Worm (Caenorhabditis elegans) whole organism, L1 larva: Measurements from ENCODE around the gene btb-22.

ENCODE experiments used
- C16A3.4 ChIP-seq: fragments of 150-350 bp; optimal IDR thresholded peaks from 2 replicates; lab custom pipeline; 2014; ENCODE audit warnings: missing biosample characterization, missing genetic modification characterization
- F16B12.6 ChIP-seq: fragments of 150-350 bp; optimal IDR thresholded peaks from 2 replicates; lab custom pipeline; 2014; ENCODE audit warnings: missing biosample characterization, missing genetic modification characterization
- alr-1 ChIP-seq: fragments of 200-800 bp; sonication (Bioruptor generic); optimal IDR thresholded peaks from 2 replicates; lab custom pipeline; 2018; ENCODE audit warnings: borderline replicate concordance, mild to moderate bottlenecking, missing genetic modification characterization, missing compliant biosample characterization
- aly-2 ChIP-seq: fragments of 150-350 bp; optimal IDR thresholded peaks from 2 replicates; lab custom pipeline; 2014; ENCODE audit warnings: missing biosample characterization, missing genetic modification characterization
- ama-1 ChIP-seq: fragments of 150-350 bp; optimal IDR thresholded peaks from 2 replicates; lab custom pipeline; 2014
- ceh-82 ChIP-seq, 3 experiments: fragments of 150-350 bp in 1 of 3; sonication (generic microtip) in 2 of 3; optimal IDR thresholded peaks; 2 replicates each; lab custom pipeline; 2014 to 2017; ENCODE audit warnings: missing biosample characterization in 3 of 3, missing genetic modification characterization in 3 of 3
- ceh-88 ChIP-seq: fragments of 200-800 bp; sonication (Bioruptor generic); IDR thresholded peaks from 2 replicates; pipeline ENCODE4 v1.3.6; 2022; ENCODE audit warnings: missing genetic modification characterization, missing compliant biosample characterization
- ces-1 ChIP-seq: fragments of 150-350 bp; optimal IDR thresholded peaks from 2 replicates; lab custom pipeline; 2014; ENCODE audit warnings: missing biosample characterization, missing genetic modification reagents, missing genetic modification characterization
- dpl-1 ChIP-seq, 3 experiments: fragments of 150-350 bp in 2 of 3; sonication (generic microtip) in 1 of 3; optimal IDR thresholded peaks; 2 replicates each; lab custom pipeline; 2014 to 2017; ENCODE audit warnings: missing biosample characterization in 3 of 3, missing genetic modification characterization in 3 of 3, missing genetic modification reagents in 3 of 3
- efl-1 ChIP-seq, 4 experiments: fragments of 150-350 bp; optimal IDR thresholded peaks in 3 of 4; peaks in 1 of 4; 1 replicate in 1 of 4; 2 replicates in 3 of 4; lab custom pipeline; 2014; ENCODE audit warnings: missing biosample characterization in 2 of 4, missing genetic modification characterization in 2 of 4, missing genetic modification reagents in 2 of 4
- egl-13 ChIP-seq: sonication (generic microtip); optimal IDR thresholded peaks from 2 replicates; lab custom pipeline; 2016; ENCODE audit warnings: missing genotype, missing genetic modification reagents, missing genetic modification characterization, missing compliant biosample characterization
- egl-27 ChIP-seq, 2 experiments: fragments of 150-350 bp in 1 of 2; sonication (generic microtip); optimal IDR thresholded peaks; 3 replicates each; lab custom pipeline; 2017 to 2018; ENCODE audit warnings: missing biosample characterization in 2 of 2, missing genetic modification characterization in 2 of 2, missing genetic modification reagents in 2 of 2
- ets-5 ChIP-seq: fragments of 200-800 bp; sonication (Bioruptor generic); IDR thresholded peaks from 2 replicates; pipeline ENCODE4 v1.3.6; 2022; ENCODE audit warnings: missing genetic modification characterization, missing compliant biosample characterization
- fos-1 ChIP-seq: fragments of 150-350 bp; optimal IDR thresholded peaks from 2 replicates; lab custom pipeline; 2014; ENCODE audit warnings: missing biosample characterization, missing genetic modification characterization
- hlh-17 ChIP-seq: fragments of 200-800 bp; sonication (Bioruptor generic); optimal IDR thresholded peaks from 2 replicates; lab custom pipeline; 2018; ENCODE audit warnings: missing genetic modification characterization, mild to moderate bottlenecking, missing compliant biosample characterization, moderate library complexity, borderline replicate concordance
- irx-1 ChIP-seq: sonication (generic microtip); optimal IDR thresholded peaks from 2 replicates; lab custom pipeline; 2016; ENCODE audit warnings: missing genetic modification characterization, missing compliant biosample characterization
- jun-1 ChIP-seq: fragments of 150-350 bp; optimal IDR thresholded peaks from 2 replicates; lab custom pipeline; 2014; ENCODE audit warnings: missing biosample characterization, missing genetic modification reagents, missing genetic modification characterization
- mab-9 ChIP-seq: fragments of 200-800 bp; sonication (Bioruptor generic); IDR thresholded peaks from 2 replicates; pipeline ENCODE4 v1.3.6; 2022; ENCODE audit warnings: missing genetic modification reagents, missing genetic modification characterization, missing compliant biosample characterization
- mdl-1 ChIP-seq, 2 experiments: fragments of 150-350 bp; optimal IDR thresholded peaks; 2 replicates each; lab custom pipeline; 2014 to 2017; ENCODE audit warnings: missing biosample characterization in 2 of 2, missing genetic modification characterization in 2 of 2, inconsistent platforms in 1 of 2
- mef-2 ChIP-seq: fragments of 150-350 bp; optimal IDR thresholded peaks from 2 replicates; lab custom pipeline; 2014; ENCODE audit warnings: missing biosample characterization, missing genetic modification characterization
- nhr-11 ChIP-seq: fragments of 150-350 bp; optimal IDR thresholded peaks from 2 replicates; lab custom pipeline; 2014; ENCODE audit warnings: missing biosample characterization, missing genetic modification characterization
- nhr-12 ChIP-seq: sonication (generic microtip); optimal IDR thresholded peaks from 2 replicates; lab custom pipeline; 2017; ENCODE audit warnings: missing biosample characterization, missing genetic modification characterization
- nhr-77 ChIP-seq: fragments of 150-350 bp; optimal IDR thresholded peaks from 2 replicates; lab custom pipeline; 2014; ENCODE audit warnings: missing biosample characterization, missing genetic modification characterization
- nhr-84 ChIP-seq: sonication (generic microtip); optimal IDR thresholded peaks from 2 replicates; lab custom pipeline; 2017; ENCODE audit warnings: missing biosample characterization, missing genetic modification characterization
- nhr-85 ChIP-seq: sonication (generic microtip); peaks from one replicate; lab custom pipeline; 2016; ENCODE audit warnings: missing genetic modification characterization, inconsistent platforms, missing compliant biosample characterization
- pag-3 ChIP-seq: sonication (generic microtip); optimal IDR thresholded peaks from 2 replicates; lab custom pipeline; 2017; ENCODE audit warnings: missing genetic modification characterization, mild to moderate bottlenecking, missing compliant biosample characterization, antibody characterized with exemption, borderline replicate concordance; ENCODE audit not compliant: insufficient read depth
- pax-3 ChIP-seq: fragments of 200-800 bp; sonication (Bioruptor generic); optimal IDR thresholded peaks from 2 replicates; lab custom pipeline; 2018; ENCODE audit warnings: mild to moderate bottlenecking, missing genetic modification characterization, moderate library complexity, missing compliant biosample characterization
- rnt-1 ChIP-seq: sonication (generic microtip); optimal IDR thresholded peaks from 2 replicates; lab custom pipeline; 2016; ENCODE audit warnings: mild to moderate bottlenecking, missing genetic modification characterization, moderate library complexity, missing compliant biosample characterization
- skn-1 ChIP-seq: fragments of 150-350 bp; optimal IDR thresholded peaks from 2 replicates; lab custom pipeline; 2014; ENCODE audit warnings: missing biosample characterization, missing genetic modification characterization
- sptf-1 ChIP-seq: fragments of 150-350 bp; optimal IDR thresholded peaks from 2 replicates; lab custom pipeline; 2014; ENCODE audit warnings: missing biosample characterization, missing genetic modification characterization
- swsn-7 ChIP-seq: sonication (generic microtip); optimal IDR thresholded peaks from 2 replicates; lab custom pipeline; 2016; ENCODE audit warnings: missing genetic modification characterization, missing compliant biosample characterization
- tlp-1 ChIP-seq: fragments of 150-350 bp; optimal IDR thresholded peaks from 2 replicates; lab custom pipeline; 2014; ENCODE audit warnings: missing biosample characterization, missing genetic modification characterization
- unc-30 ChIP-seq: sonication (generic microtip); optimal IDR thresholded peaks from 2 replicates; lab custom pipeline; 2017; ENCODE audit warnings: missing biosample characterization, missing genetic modification characterization
- unc-62 ChIP-seq: fragments of 150-350 bp; optimal IDR thresholded peaks from 2 replicates; lab custom pipeline; 2014; ENCODE audit warnings: missing biosample characterization, missing genetic modification reagents, missing genetic modification characterization
- unc-86 ChIP-seq: sonication (generic microtip); optimal IDR thresholded peaks from 2 replicates; lab custom pipeline; 2016; ENCODE audit warnings: missing genetic modification characterization, missing compliant biosample characterization
- vab-15 ChIP-seq: sonication (generic microtip); optimal IDR thresholded peaks from 2 replicates; lab custom pipeline; 2017; ENCODE audit warnings: missing genotype, mild to moderate bottlenecking, missing genetic modification characterization, missing compliant biosample characterization

Gene btb-22

DNA sequence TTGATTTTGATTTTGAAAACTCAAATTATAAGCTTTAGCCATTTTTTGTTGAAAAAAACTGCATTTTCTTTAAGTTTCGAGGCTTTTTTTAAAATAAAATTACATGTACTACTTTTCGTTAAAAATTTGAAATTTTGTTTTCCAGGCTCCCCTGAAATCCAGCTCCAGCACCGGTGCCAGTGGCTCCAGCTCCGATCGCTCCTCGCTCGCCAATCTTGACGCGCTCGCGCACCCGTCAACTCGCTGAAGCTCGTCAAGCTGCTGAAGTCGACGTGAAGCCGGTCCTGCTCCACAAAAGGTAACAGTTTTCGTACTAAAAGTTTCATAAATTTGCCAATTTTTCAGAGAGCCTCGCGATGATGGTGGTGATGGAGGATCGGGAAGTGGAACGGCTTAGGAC lies 41.3 kb downstream of the btb-22 start:
- no peak for TF ChIP-seq unc-30
- TF ChIP-seq nhr-77 (tag; lab: Kevin White, UChicago): no peak
- no peak for TF ChIP-seq mdl-1 (tag; optimal IDR thresholded peaks at IDR 0.05; lab: Kevin White, UChicago)
- no peak for TF ChIP-seq irx-1 (tag; lab: Kevin White, UChicago)
- no peak for TF ChIP-seq fos-1 (tag; lab: Kevin White, UChicago)
- no peak for TF ChIP-seq ama-1 (lab: Kevin White, UChicago)
- no peak for TF ChIP-seq tlp-1 (tag; lab: Kevin White, UChicago)
- no peak for TF ChIP-seq C16A3.4 (tag; lab: Kevin White, UChicago)
- TF ChIP-seq ceh-88 (GFP tag; lab: Robert Waterston, UW): no peak
- no peak for TF ChIP-seq hlh-17 (GFP tag; lab: Kevin White, UChicago)

DNA sequence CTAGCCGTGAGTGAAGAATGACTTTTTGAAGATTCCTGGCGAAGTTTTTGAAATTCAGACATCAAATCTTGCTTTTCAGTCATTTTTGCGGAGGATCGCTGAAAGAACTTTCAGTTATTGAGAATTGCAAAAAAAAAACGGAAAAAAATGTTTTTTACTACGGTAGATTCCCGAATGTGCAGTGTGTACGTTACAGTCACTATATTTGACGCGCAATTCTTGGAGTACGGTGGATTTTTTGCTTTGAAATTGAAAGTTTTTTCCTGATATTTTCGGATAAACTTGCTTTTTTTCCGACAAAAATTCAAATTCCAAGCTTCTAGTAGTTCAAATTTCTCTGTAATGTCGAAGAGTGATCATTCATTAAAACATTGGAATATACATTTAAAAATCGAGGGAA lies 42.4 kb downstream of the btb-22 start, which contains the start of gene F14D2.11:
Gene F14D2.11, minus strand, starts transcription at position 101 of the 400 bp plus-strand sequence.
- TF ChIP-seq skn-1 (tag; lab: Kevin White, UChicago) (no peak), egl-13 (tag; lab: Kevin White, UChicago) (no peak)

DNA sequence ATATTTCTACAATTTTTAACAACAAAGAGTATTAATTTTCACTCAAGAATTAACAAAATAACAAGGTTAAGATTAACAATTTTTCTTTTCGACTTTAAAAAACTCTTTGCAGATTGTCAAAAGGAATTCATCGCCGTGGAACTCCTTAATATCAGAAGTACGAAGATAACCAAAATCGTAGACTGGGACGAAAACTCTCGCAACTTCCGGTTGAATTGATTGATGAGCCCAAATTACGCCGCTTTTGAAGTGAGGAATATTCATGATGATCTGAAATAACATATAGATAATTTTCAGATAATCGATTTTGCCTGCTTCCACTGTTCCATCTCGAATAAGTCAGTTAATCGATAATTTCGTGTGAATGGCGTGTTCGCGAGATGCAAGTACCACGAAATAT lies 44.2 kb downstream of the btb-22 start, which contains the start of gene F14D2.15:
Gene F14D2.15, minus strand, starts transcription at position 101 of the 400 bp plus-strand sequence.
- TF ChIP-seq pax-3 (tag; lab: Kevin White, UChicago) (no peak), dpl-1 (GFP tag; optimal IDR thresholded peaks at IDR 0.05; lab: Kevin White, UChicago) (no peak), ces-1 (GFP tag; lab: Kevin White, UChicago) (no peak), efl-1 (optimal IDR thresholded peaks at IDR 0.05; lab: Kevin White, UChicago) (no peak), efl-1 (GFP tag; optimal IDR thresholded peaks at IDR 0.05 in 1 of 2; lab: Kevin White, UChicago) (no peak), unc-86 (tag; lab: Kevin White, UChicago) (no peak), pag-3 (tag; lab: Kevin White, UChicago) (no peak), unc-62 (no peak), nhr-12 (no peak), nhr-84 (tag; lab: Kevin White, UChicago) (no peak), nhr-11 (no peak)

DNA sequence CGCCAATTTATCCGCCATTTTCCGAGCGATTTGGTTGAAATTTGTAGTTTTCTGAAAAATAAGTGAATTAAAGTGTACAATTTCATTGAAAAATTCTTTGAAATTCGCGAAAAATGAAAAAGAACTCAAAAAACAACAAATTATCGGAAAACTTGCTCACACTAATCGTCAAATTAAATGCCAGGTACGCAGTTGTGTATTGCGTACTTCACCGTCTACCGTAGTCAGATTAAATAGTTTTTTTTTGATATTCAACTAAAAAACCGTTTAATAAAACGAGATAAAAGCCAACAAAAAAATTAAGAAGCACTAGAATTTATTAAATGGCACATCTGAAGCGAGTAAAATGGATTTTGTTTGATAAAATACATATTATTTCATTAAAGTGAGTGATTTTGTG lies 45.4 kb downstream of the btb-22 start, which contains the start of gene bath-28:
Gene bath-28, minus strand, starts transcription at position 51 of the 400 bp plus-strand sequence.
- TF ChIP-seq ceh-82 (tag; optimal IDR thresholded peaks at IDR 0.05; lab: Kevin White, UChicago): no peak
- no peak for TF ChIP-seq ets-5 (GFP tag; lab: Robert Waterston, UW)
- no peak for TF ChIP-seq jun-1 (tag; lab: Kevin White, UChicago)
- TF ChIP-seq F16B12.6 (tag; lab: Kevin White, UChicago): no peak
- no peak for TF ChIP-seq nhr-85 (tag; lab: Kevin White, UChicago)
- no peak for TF ChIP-seq nhr-12
- no peak for TF ChIP-seq sptf-1 (tag; lab: Kevin White, UChicago)
- TF ChIP-seq C16A3.4 (tag; lab: Kevin White, UChicago): no peak
- no peak for TF ChIP-seq aly-2 (tag; lab: Kevin White, UChicago)
- TF ChIP-seq nhr-11: no peak
- no peak for TF ChIP-seq swsn-7 (tag; lab: Kevin White, UChicago)
- TF ChIP-seq egl-27 (tag; optimal IDR thresholded peaks at IDR 0.05; lab: Kevin White, UChicago): no peak
- no peak for TF ChIP-seq rnt-1
- no peak for TF ChIP-seq alr-1 (tag; lab: Kevin White, UChicago)
- no peak for TF ChIP-seq mef-2 (tag; lab: Kevin White, UChicago)
- no peak for TF ChIP-seq mdl-1 (tag; optimal IDR thresholded peaks at IDR 0.05; lab: Kevin White, UChicago)
- no peak for TF ChIP-seq mab-9 (GFP tag; lab: Robert Waterston, UW)
- no peak for TF ChIP-seq ama-1 (lab: Kevin White, UChicago)
- no peak for TF ChIP-seq vab-15 (tag; lab: Kevin White, UChicago)
- TF ChIP-seq pag-3 (tag; lab: Kevin White, UChicago): no peak
- TF ChIP-seq, all 84 proteins: peak for 0
